Worm (Caenorhabditis elegans) whole organism, L3 larva: ENCODE results near the gene nas-7.

Experiments used
- ama-1 ChIP-seq: fragments of 150-350 bp; optimal IDR thresholded peaks from 2 replicates; lab custom pipeline; 2018
- ceh-9 ChIP-seq: sonication (generic microtip); optimal IDR thresholded peaks from 2 replicates; lab custom pipeline; 2018; ENCODE audit warnings: missing biosample characterization, missing genetic modification characterization
- egl-27 ChIP-seq: sonication (generic microtip); optimal IDR thresholded peaks from 4 replicates; lab custom pipeline; 2017; ENCODE audit warnings: missing biosample characterization, missing genetic modification reagents, missing genetic modification characterization
- elt-3 ChIP-seq, 3 experiments: fragments of 150-350 bp in 1 of 3; sonication (generic microtip) in 2 of 3; optimal IDR thresholded peaks; 2 replicates in 2 of 3; 4 replicates in 1 of 3; lab custom pipeline; 2014 to 2017; ENCODE audit warnings: missing biosample characterization in 3 of 3, missing genetic modification characterization in 3 of 3
- fkh-10 ChIP-seq: sonication (generic microtip); optimal IDR thresholded peaks from 2 replicates; lab custom pipeline; 2017; ENCODE audit warnings: missing biosample characterization, missing genetic modification reagents, missing genetic modification characterization
- hmg-11 ChIP-seq: sonication (generic microtip); optimal IDR thresholded peaks from 2 replicates; lab custom pipeline; 2016; ENCODE audit warnings: missing genetic modification characterization, missing compliant biosample characterization
- mdl-1 ChIP-seq: fragments of 150-350 bp; optimal IDR thresholded peaks from 2 replicates; lab custom pipeline; 2014; ENCODE audit warnings: missing biosample characterization, missing genetic modification characterization
- nhr-237 ChIP-seq: fragments of 150-350 bp; optimal IDR thresholded peaks from 2 replicates; lab custom pipeline; 2014; ENCODE audit warnings: missing biosample characterization, missing genetic modification characterization
- nhr-77 ChIP-seq: fragments of 150-350 bp; optimal IDR thresholded peaks from 2 replicates; lab custom pipeline; 2014; ENCODE audit warnings: missing biosample characterization, missing genetic modification characterization
- pqm-1 ChIP-seq: fragments of 150-350 bp; optimal IDR thresholded peaks from 2 replicates; lab custom pipeline; 2017; ENCODE audit warnings: missing biosample characterization, missing genetic modification characterization, inconsistent platforms
- sea-2 ChIP-seq: fragments of 150-350 bp; sonication (generic microtip); optimal IDR thresholded peaks from 4 replicates; lab custom pipeline; 2014; ENCODE audit warnings: missing biosample characterization, missing genetic modification reagents, missing genetic modification characterization
- unc-62 ChIP-seq: fragments of 150-350 bp; sonication (generic microtip); optimal IDR thresholded peaks from 4 replicates; lab custom pipeline; 2014; ENCODE audit warnings: missing biosample characterization, missing genetic modification reagents, missing genetic modification characterization
- ztf-4 ChIP-seq: fragments of 150-350 bp; optimal IDR thresholded peaks from 2 replicates; lab custom pipeline; 2014; ENCODE audit warnings: missing biosample characterization, missing genetic modification characterization

DNA sequence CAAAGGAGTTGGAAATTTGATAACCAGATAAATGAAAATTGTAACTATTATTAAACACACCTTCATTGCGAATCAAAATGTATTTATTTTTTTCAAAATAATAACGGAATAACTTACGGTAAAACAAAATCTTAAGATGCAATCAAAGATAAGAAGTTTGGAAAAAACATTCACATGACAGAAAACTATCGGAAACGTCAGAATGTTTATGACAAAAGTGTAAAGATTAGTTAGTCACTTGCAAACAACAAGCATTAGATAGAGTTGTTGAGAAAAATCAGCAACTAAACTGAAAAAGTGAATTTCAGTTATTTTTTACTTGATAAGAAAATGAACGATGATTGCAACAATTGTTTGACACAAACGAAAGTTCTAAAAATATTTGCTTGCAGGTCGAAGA, 17.6 kb upstream of the nas-7 start:
- TF ChIP-seq pqm-1 (tag; lab: Kevin White, UChicago) (no peak), hmg-11 (tag; lab: Kevin White, UChicago) (no peak), fkh-10 (GFP tag; lab: Kevin White, UChicago) (no peak), ztf-4 (tag; lab: Kevin White, UChicago) (no peak), unc-62 (GFP tag; lab: Kevin White, UChicago) (no peak), nhr-77 (tag; lab: Kevin White, UChicago) (no peak), mdl-1 (tag; lab: Kevin White, UChicago) (no peak), sea-2 (GFP tag; lab: Kevin White, UChicago) (no peak), ama-1 (lab: Kevin White, UChicago) (no peak), ceh-9 (no peak), egl-27 (tag; lab: Kevin White, UChicago) (no peak), elt-3 (tag; optimal IDR thresholded peaks at IDR 0.05; lab: Kevin White, UChicago) (no peak), nhr-237 (tag; lab: Kevin White, UChicago) (no peak)
